Fruit fly (Drosophila melanogaster): ENCODE measurements around the gene Alg13.

The Alg13 gene

dm6 chr3R:29148072-29148471 is 9.7 kb upstream of the Alg13 start, which contains the start of the genes CG11882 and Pglym78 (continued):
- TF ChIP-seq row (GFP tag; IDR thresholded peaks at IDR 0.05) = peak; percentile 59
- TF ChIP-seq Awh (GFP tag; IDR thresholded peaks at IDR 0.05) = no peak
- peak; percentile 40; the same call in 1 of the 2 replicates for TF ChIP-seq CG17328 (GFP tag; IDR thresholded peaks at IDR 0.05)
- TF ChIP-seq CG4617 (GFP tag; optimal IDR thresholded peaks at IDR 0.05; ENCODE audit: borderline replicate concordance) = peak; percentile 73
- TF ChIP-seq dysf (GFP tag; IDR thresholded peaks at IDR 0.05) = no peak
- peak; percentile 66; the same call in 2 of the 3 replicates for TF ChIP-seq Dbx (GFP tag; IDR thresholded peaks at IDR 0.05)
- TF ChIP-seq hbn (GFP tag; IDR thresholded peaks at IDR 0.05; ENCODE audit: partially characterized antibody) = peak; percentile 57; the same call in 1 of the 2 replicates
- peak; percentile 3 for TF ChIP-seq pros (GFP tag; optimal IDR thresholded peaks at IDR 0.05)
- no peak for TF ChIP-seq croc (GFP tag; conservative IDR thresholded peaks at IDR 0.05)
- TF ChIP-seq tna (GFP tag; IDR thresholded peaks at IDR 0.05; ENCODE audit: partially characterized antibody) = peak; percentile 37; the same call in 1 of the 2 replicates
- TF ChIP-seq CG12155 (GFP tag; optimal IDR thresholded peaks at IDR 0.05) = peak; percentile 57
- no peak for TF ChIP-seq Lpt (GFP tag; optimal IDR thresholded peaks at IDR 0.05)
- peak; percentile 100 for TF ChIP-seq ftz-f1 (GFP tag; optimal IDR thresholded peaks at IDR 0.05)
- no peak for TF ChIP-seq CG8290 (GFP tag; optimal IDR thresholded peaks at IDR 0.05)
- TF ChIP-seq CG8290 (tag; optimal IDR thresholded peaks at IDR 0.05) = no peak
- TF ChIP-seq CG7928 (GFP tag; optimal IDR thresholded peaks at IDR 0.05) = peak; percentile 17
- no peak for TF ChIP-seq unpg (GFP tag; optimal IDR thresholded peaks at IDR 0.05)
- TF ChIP-seq PHDP (tag; optimal IDR thresholded peaks at IDR 0.05) = no peak
- TF ChIP-seq CG11398 (GFP tag; optimal IDR thresholded peaks at IDR 0.05) = no peak
- TF ChIP-seq CG1647 (GFP tag; optimal IDR thresholded peaks at IDR 0.05) = peak; percentile 36
- TF ChIP-seq Sry-δ (GFP tag; optimal IDR thresholded peaks at IDR 0.05) = peak; percentile 89
- TF ChIP-seq Gsc (GFP tag; IDR thresholded peaks at IDR 0.05) = no peak
- no peak for TF ChIP-seq sd (tag; optimal IDR thresholded peaks at IDR 0.05)
- no peak for TF ChIP-seq CG10321 (GFP tag; IDR thresholded peaks at IDR 0.05)
- no peak for TF ChIP-seq Trl (optimal IDR thresholded peaks at IDR 0.05)
- TF ChIP-seq Trl (GFP tag; optimal IDR thresholded peaks at IDR 0.05) = peak; percentile 64
- peak; percentile 78 for TF ChIP-seq lilli (GFP tag; optimal IDR thresholded peaks at IDR 0.05)
- TF ChIP-seq hb (GFP tag; IDR thresholded peaks at IDR 0.05; ENCODE audit: partially characterized antibody) = no peak
- TF ChIP-seq CG3726 (GFP tag; IDR thresholded peaks at IDR 0.05) = no peak
- no peak for TF ChIP-seq pita (GFP tag; optimal IDR thresholded peaks at IDR 0.05)
- TF ChIP-seq CG9817 (tag; optimal IDR thresholded peaks at IDR 0.05) = peak; percentile 20
- peak; percentile 28 for TF ChIP-seq phol (tag; optimal IDR thresholded peaks at IDR 0.05)
- no peak for TF ChIP-seq CG8359 (GFP tag; optimal IDR thresholded peaks at IDR 0.05; ENCODE audit: borderline replicate concordance)
- peak; percentile 62; the same call in 2 of the 3 replicates for TF ChIP-seq CG6791 (GFP tag; IDR thresholded peaks at IDR 0.05; ENCODE audit: partially characterized antibody)
- no peak for TF ChIP-seq sima (GFP tag; optimal IDR thresholded peaks at IDR 0.05)
- TF ChIP-seq CG16863 (GFP tag; optimal IDR thresholded peaks at IDR 0.05) = peak; percentile 25
- TF ChIP-seq CG13287 (GFP tag; IDR thresholded peaks at IDR 0.05; ENCODE audit: partially characterized antibody) = peak; percentile 78
- no peak for TF ChIP-seq cato (GFP tag; optimal IDR thresholded peaks at IDR 0.05; ENCODE audit: borderline replicate concordance)
- TF ChIP-seq CG3065 (GFP tag; optimal IDR thresholded peaks at IDR 0.05) = peak; percentile 27
- peak; percentile 35 for TF ChIP-seq Hsf (GFP tag; optimal IDR thresholded peaks at IDR 0.05)
- no peak for TF ChIP-seq pfk (GFP tag; optimal IDR thresholded peaks at IDR 0.05)
- TF ChIP-seq Tbp (GFP tag; optimal IDR thresholded peaks at IDR 0.05) = no peak
- TF ChIP-seq CG30431 (GFP tag; optimal IDR thresholded peaks at IDR 0.05) = no peak
- TF ChIP-seq CG18764 (GFP tag; optimal IDR thresholded peaks at IDR 0.05) = peak; percentile 25
- TF ChIP-seq dan (GFP tag; IDR thresholded peaks at IDR 0.05) = no peak
- TF ChIP-seq nerfin-1 (tag; optimal IDR thresholded peaks at IDR 0.05) = peak; percentile 28
- no peak for TF ChIP-seq h (optimal IDR thresholded peaks at IDR 0.05)
- peak; percentile 74 for TF ChIP-seq CG2116 (GFP tag; optimal IDR thresholded peaks at IDR 0.05)
- TF ChIP-seq CoRest (tag; optimal IDR thresholded peaks at IDR 0.05) = peak; percentile 55
- TF ChIP-seq CG1602 (GFP tag; optimal IDR thresholded peaks at IDR 0.05) = no peak
- 0 out of 2 replicates have a peak, but pooled peaks have one; percentile 14 for TF ChIP-seq CG1024 (GFP tag; IDR thresholded peaks at IDR 0.05)
- peak; percentile 67 for TF ChIP-seq grn (GFP tag; optimal IDR thresholded peaks at IDR 0.05)
- TF ChIP-seq Hr39 (optimal IDR thresholded peaks at IDR 0.05) = no peak
